Fruit fly (Drosophila melanogaster) whole organism, embryonic: ENCODE measurements around the gene Jupiter.

ENCODE experiments used
- CG10321 ChIP-seq: fragments of 200-800 bp; sonication (Bioruptor generic); IDR thresholded peaks from 2 replicates; pipeline ENCODE4 v1.3.6; 2022; ENCODE audit warnings: missing biosample characterization, missing genetic modification characterization
- CG11247 ChIP-seq: fragments of 200-800 bp; sonication (Bioruptor generic); IDR thresholded peaks from 2 replicates; pipeline ENCODE4 v1.3.6; 2022; ENCODE audit warnings: missing biosample characterization, missing genetic modification characterization
- CG11456 ChIP-seq: fragments of 200-800 bp; sonication (Bioruptor generic); IDR thresholded peaks from 3 replicates; pipeline ENCODE4 v1.3.6; 2022; ENCODE audit warnings: missing biosample characterization, missing genetic modification characterization
- CG13287 ChIP-seq: fragments of 200-800 bp; sonication (Bioruptor generic); IDR thresholded peaks from 2 replicates; pipeline ENCODE4 v1.3.6; 2022; ENCODE audit warnings: missing biosample characterization, missing genetic modification characterization; ENCODE audit not compliant: partially characterized antibody
- CG13624 ChIP-seq: fragments of 200-800 bp; sonication (Bioruptor generic); optimal IDR thresholded peaks from 2 replicates; lab custom pipeline; 2016; ENCODE audit warnings: missing biosample characterization, missing genetic modification characterization
- CG14441 ChIP-seq: fragments of 200-800 bp; sonication (Bioruptor generic); IDR thresholded peaks from 2 replicates; pipeline ENCODE4 v1.3.6; 2022; ENCODE audit warnings: missing biosample characterization, missing genetic modification characterization
- CG14710 ChIP-seq: fragments of 200-800 bp; sonication (Bioruptor generic); optimal IDR thresholded peaks from 3 replicates; lab custom pipeline; 2019; ENCODE audit warnings: missing biosample characterization, mild to moderate bottlenecking, missing genetic modification characterization, moderate library complexity
- CG15011 ChIP-seq: fragments of 200-800 bp; sonication (Bioruptor generic); optimal IDR thresholded peaks from 3 replicates; lab custom pipeline; 2018; ENCODE audit warnings: missing biosample characterization, mild to moderate bottlenecking, missing genetic modification characterization
- CG15073 ChIP-seq: fragments of 200-800 bp; sonication (Bioruptor generic); optimal IDR thresholded peaks from 2 replicates; lab custom pipeline; 2016; ENCODE audit warnings: missing biosample characterization, missing genetic modification characterization
- CG15269 ChIP-seq: fragments of 200-800 bp; sonication (Bioruptor generic); optimal IDR thresholded peaks from 2 replicates; lab custom pipeline; 2018; ENCODE audit warnings: missing biosample characterization, mild to moderate bottlenecking, missing genetic modification characterization, moderate library complexity
- CG16863 ChIP-seq: fragments of 200-800 bp; sonication (Bioruptor generic); optimal IDR thresholded peaks from 3 replicates; lab custom pipeline; 2016; ENCODE audit warnings: missing biosample characterization, missing genetic modification characterization
- CG18011 ChIP-seq: fragments of 200-800 bp; sonication (Bioruptor generic); optimal IDR thresholded peaks from 2 replicates; lab custom pipeline; 2017; ENCODE audit warnings: missing biosample characterization, missing genetic modification characterization, mild to moderate bottlenecking, moderate library complexity, missing genotype
- CG18764 ChIP-seq: fragments of 200-800 bp; sonication (Bioruptor generic); optimal IDR thresholded peaks from 3 replicates; lab custom pipeline; 2016; ENCODE audit warnings: missing biosample characterization, missing genetic modification characterization
- CG2889 ChIP-seq: fragments of 200-800 bp; sonication (Bioruptor generic); IDR thresholded peaks from 3 replicates; pipeline ENCODE4 v1.3.6; 2022; ENCODE audit warnings: missing biosample characterization, missing genetic modification characterization
- CG3847 ChIP-seq: fragments of 200-800 bp; sonication (Bioruptor generic); IDR thresholded peaks from 2 replicates; pipeline ENCODE4 v1.3.6; 2022; ENCODE audit warnings: missing biosample characterization, missing genetic modification characterization
- CG6791 ChIP-seq: fragments of 200-800 bp; sonication (Bioruptor generic); IDR thresholded peaks from 3 replicates; pipeline ENCODE4 v1.3.6; 2022; ENCODE audit warnings: missing biosample characterization, missing genetic modification characterization; ENCODE audit not compliant: partially characterized antibody
- CG7556 ChIP-seq: fragments of 200-800 bp; sonication (Bioruptor generic); optimal IDR thresholded peaks from 2 replicates; lab custom pipeline; 2017; ENCODE audit warnings: missing biosample characterization, mild to moderate bottlenecking, missing genetic modification characterization
- CG7987 ChIP-seq: fragments of 200-800 bp; sonication (Bioruptor generic); optimal IDR thresholded peaks from 2 replicates; lab custom pipeline; 2018; ENCODE audit warnings: missing biosample characterization, mild to moderate bottlenecking, missing genetic modification characterization, moderate library complexity
- CG8290 ChIP-seq, 3 experiments: fragments of 200-800 bp; sonication (Bioruptor generic); optimal IDR thresholded peaks; 2 replicates each; lab custom pipeline; 2016 to 2019; ENCODE audit warnings: missing biosample characterization in 3 of 3, missing genetic modification characterization in 3 of 3, mild to moderate bottlenecking in 2 of 3, moderate library complexity in 1 of 3
- CG8924 ChIP-seq: fragments of 200-800 bp; optimal IDR thresholded peaks from 3 replicates; lab custom pipeline; 2019; ENCODE audit warnings: missing biosample characterization, mild to moderate bottlenecking, missing genetic modification characterization, moderate library complexity
- CG9215 ChIP-seq: fragments of 200-800 bp; sonication (Bioruptor generic); IDR thresholded peaks from 2 replicates; pipeline ENCODE4 v1.3.6; 2022; ENCODE audit warnings: missing biosample characterization, missing genetic modification characterization
- CG9797 ChIP-seq: fragments of 200-800 bp; sonication (Bioruptor generic); optimal IDR thresholded peaks from 3 replicates; lab custom pipeline; 2018; ENCODE audit warnings: missing biosample characterization, mild to moderate bottlenecking, missing genetic modification characterization
- Dll ChIP-seq: fragments of 200-800 bp; sonication (Bioruptor generic); IDR thresholded peaks from 4 replicates; pipeline ENCODE4 v1.3.6; 2022; ENCODE audit warnings: missing biosample characterization, missing genetic modification characterization; ENCODE audit not compliant: partially characterized antibody
- Doc2 ChIP-seq: fragments of 200-800 bp; sonication (Bioruptor generic); IDR thresholded peaks from 2 replicates; pipeline ENCODE4 v1.3.6; 2022; ENCODE audit warnings: missing biosample characterization, missing genetic modification characterization
- ERR ChIP-seq: fragments of 200-800 bp; sonication (Bioruptor generic); optimal IDR thresholded peaks from 2 replicates; lab custom pipeline; 2016; ENCODE audit warnings: missing biosample characterization, missing genetic modification characterization
- Eip74EF ChIP-seq, 2 experiments: fragments of 200-800 bp in 1 of 2; fragments of >200 bp in 1 of 2; sonication (Bioruptor generic) in 1 of 2; optimal IDR thresholded peaks; 2 replicates each; lab custom pipeline; 2017 to 2019; ENCODE audit warnings: missing biosample characterization in 2 of 2, missing genetic modification characterization in 2 of 2, mild to moderate bottlenecking in 1 of 2, moderate library complexity in 1 of 2
- Hmr ChIP-seq: fragments of 200-800 bp; sonication (Bioruptor generic); optimal IDR thresholded peaks from 3 replicates; lab custom pipeline; 2017; ENCODE audit warnings: mild to moderate bottlenecking, missing biosample characterization, missing genetic modification reagents, missing genetic modification characterization
- Lhr ChIP-seq: fragments of 200-800 bp; sonication (Bioruptor generic); optimal IDR thresholded peaks from 3 replicates; lab custom pipeline; 2017; ENCODE audit warnings: mild to moderate bottlenecking, missing biosample characterization, missing genetic modification reagents, missing genetic modification characterization
- NFAT ChIP-seq: fragments of 200-800 bp; sonication (Bioruptor generic); IDR thresholded peaks from 2 replicates; pipeline ENCODE4 v1.3.6; 2022; ENCODE audit warnings: missing biosample characterization, missing genetic modification characterization
- Oli ChIP-seq: fragments of 200-800 bp; sonication (Bioruptor generic); optimal IDR thresholded peaks from 2 replicates; lab custom pipeline; 2018; ENCODE audit warnings: missing biosample characterization, mild to moderate bottlenecking, missing genetic modification characterization, moderate library complexity
- Ravus ChIP-seq: fragments of 200-800 bp; sonication (Bioruptor generic); IDR thresholded peaks from 2 replicates; pipeline ENCODE4 v1.3.6; 2022; ENCODE audit warnings: missing biosample characterization, missing genetic modification characterization
- Sry-δ ChIP-seq: fragments of 200-800 bp; sonication (Bioruptor generic); optimal IDR thresholded peaks from 2 replicates; lab custom pipeline; 2016; ENCODE audit warnings: missing biosample characterization, missing genetic modification characterization
- Trl ChIP-seq, 3 experiments: fragments of >200 bp in 2 of 3; fragments of 200-800 bp in 1 of 3; sonication (Bioruptor generic) in 1 of 3; optimal IDR thresholded peaks; 2 replicates in 1 of 3; 3 replicates in 2 of 3; lab custom pipeline; 2016 to 2017; ENCODE audit warnings: missing biosample characterization in 1 of 3, missing genetic modification characterization in 1 of 3
- Xrp1 ChIP-seq: fragments of 200-800 bp; sonication (Bioruptor generic); IDR thresholded peaks from 2 replicates; pipeline ENCODE4 v1.3.6; 2022; ENCODE audit warnings: missing biosample characterization, missing genetic modification characterization
- al ChIP-seq: fragments of 200-800 bp; sonication (Bioruptor generic); IDR thresholded peaks from 2 replicates; pipeline ENCODE4 v1.3.6; 2022; ENCODE audit warnings: missing biosample characterization, missing genetic modification characterization
- bab2 ChIP-seq: fragments of 200-800 bp; sonication (Bioruptor generic); optimal IDR thresholded peaks from 2 replicates; lab custom pipeline; 2016; ENCODE audit warnings: missing biosample characterization, missing genetic modification characterization
- bsh ChIP-seq, 2 experiments: fragments of 200-800 bp; sonication (Bioruptor generic); optimal IDR thresholded peaks; 2 replicates each; lab custom pipeline; 2017 to 2018; ENCODE audit warnings: mild to moderate bottlenecking in 2 of 2, missing biosample characterization in 2 of 2, missing genetic modification characterization in 2 of 2, moderate library complexity in 1 of 2
- chn ChIP-seq: fragments of 200-800 bp; sonication (Bioruptor generic); optimal IDR thresholded peaks from 2 replicates; lab custom pipeline; 2016; ENCODE audit warnings: missing biosample characterization, missing genetic modification characterization
- cwo ChIP-seq: fragments of 200-800 bp; sonication (Bioruptor generic); optimal IDR thresholded peaks from 3 replicates; lab custom pipeline; 2017; ENCODE audit warnings: missing biosample characterization, missing genetic modification characterization, mild to moderate bottlenecking, moderate library complexity, missing genetic modification reagents
- fd96Cb ChIP-seq: fragments of 200-800 bp; sonication (Bioruptor generic); optimal IDR thresholded peaks from 2 replicates; lab custom pipeline; 2018; ENCODE audit warnings: missing biosample characterization, mild to moderate bottlenecking, missing genetic modification characterization, moderate library complexity
- ken ChIP-seq: fragments of 200-800 bp; sonication (Bioruptor generic); IDR thresholded peaks from 3 replicates; pipeline ENCODE4 v1.3.6; 2022; ENCODE audit warnings: missing biosample characterization, missing genetic modification characterization
- mam ChIP-seq: fragments of 200-800 bp; sonication (Bioruptor generic); optimal IDR thresholded peaks from 3 replicates; lab custom pipeline; 2016; ENCODE audit warnings: missing biosample characterization, missing genetic modification characterization
- nau ChIP-seq: fragments of 200-800 bp; sonication (Bioruptor generic); optimal IDR thresholded peaks from 3 replicates; lab custom pipeline; 2017; ENCODE audit warnings: missing biosample characterization, mild to moderate bottlenecking, missing genetic modification characterization, missing genetic modification reagents
- psq ChIP-seq: fragments of 200-800 bp; sonication (Bioruptor generic); optimal IDR thresholded peaks from 2 replicates; lab custom pipeline; 2017; ENCODE audit warnings: missing biosample characterization, missing genetic modification characterization
- sug ChIP-seq: fragments of 200-800 bp; optimal IDR thresholded peaks from 2 replicates; lab custom pipeline; 2019; ENCODE audit warnings: missing biosample characterization, mild to moderate bottlenecking, missing genetic modification characterization, moderate library complexity
- tna ChIP-seq: fragments of 200-800 bp; sonication (Bioruptor generic); IDR thresholded peaks from 2 replicates; pipeline ENCODE4 v1.3.6; 2022; ENCODE audit warnings: missing biosample characterization, missing genetic modification characterization; ENCODE audit not compliant: partially characterized antibody
- vnd ChIP-seq: fragments of 200-800 bp; sonication (Bioruptor generic); IDR thresholded peaks from 3 replicates; pipeline ENCODE4 v1.3.6; 2022; ENCODE audit warnings: missing biosample characterization, missing genetic modification characterization; ENCODE audit not compliant: partially characterized antibody

The Jupiter gene

dm6 chr3R:11619709-11620409 lies at the start of gene Jupiter, which contains the start of gene CG14710:
Gene Jupiter, minus strand, starts transcription at chr3R:11619906.
Gene CG14710, plus strand, starts transcription at chr3R:11620090.
- peak; percentile 63; the same call in 2 of the 3 replicates for TF ChIP-seq CG2889
- TF ChIP-seq Ravus (GFP tag; lab: Robert Waterston, UW) = no peak
- TF ChIP-seq cwo (GFP tag; lab: Kevin White, UChicago) = no peak
- TF ChIP-seq CG10321 = no peak
- TF ChIP-seq nau (GFP tag; lab: Kevin White, UChicago) = no peak
- TF ChIP-seq vnd = no peak
- TF ChIP-seq CG15269 (tag; lab: Kevin White, UChicago) = peak; percentile 30
- no peak for TF ChIP-seq Doc2 (GFP tag; lab: Robert Waterston, UW)
- TF ChIP-seq Trl (optimal IDR thresholded peaks at IDR 0.05; lab: Kevin White, UChicago) = no peak
- peak; percentile 86 for TF ChIP-seq Trl (GFP tag; optimal IDR thresholded peaks at IDR 0.05; lab: Kevin White, UChicago)
- TF ChIP-seq CG18764 (GFP tag; lab: Kevin White, UChicago) = peak; percentile 75
- TF ChIP-seq Oli (tag; lab: Kevin White, UChicago) = peak; percentile 12
- TF ChIP-seq CG15011 (GFP tag; lab: Kevin White, UChicago) = no peak
- peak; percentile 63 for TF ChIP-seq CG9215 (GFP tag; lab: Robert Waterston, UW)
- TF ChIP-seq CG6791 (GFP tag; lab: Robert Waterston, UW) = 0 out of 3 replicates have a peak, but pooled peaks have one; percentile 40
- peak; percentile 69 for TF ChIP-seq sug (tag; lab: Kevin White, UChicago)
- no peak for TF ChIP-seq psq
- TF ChIP-seq CG9797 (GFP tag; lab: Kevin White, UChicago) = peak; percentile 100
- peak; percentile 78 for TF ChIP-seq ERR (GFP tag; lab: Kevin White, UChicago)
- TF ChIP-seq CG13624 (GFP tag; lab: Kevin White, UChicago) = peak; percentile 89
- TF ChIP-seq Xrp1 (GFP tag; lab: Robert Waterston, UW) = peak; percentile 49; the same call in 1 of the 2 replicates
- peak; percentile 69 for TF ChIP-seq CG8924 (tag; lab: Kevin White, UChicago)
- TF ChIP-seq CG18011 (GFP tag; lab: Kevin White, UChicago) = peak; percentile 6
- peak; percentile 86 for TF ChIP-seq CG3847 (GFP tag; lab: Robert Waterston, UW)
- TF ChIP-seq CG13287 (GFP tag; lab: Robert Waterston, UW) = peak; percentile 57; the same call in 1 of the 2 replicates
- TF ChIP-seq CG7987 = no peak
- peak; percentile 84 for TF ChIP-seq CG11456 (GFP tag; lab: Robert Waterston, UW)
- TF ChIP-seq Sry-δ = peak; percentile 70
- TF ChIP-seq Lhr (GFP tag; lab: Kevin White, UChicago) = peak; percentile 95
- TF ChIP-seq CG16863 = peak; percentile 23
- no peak for TF ChIP-seq Eip74EF (GFP tag; optimal IDR thresholded peaks at IDR 0.05; lab: Kevin White, UChicago)
- peak; percentile 77 for TF ChIP-seq CG11247
- TF ChIP-seq mam (GFP tag; lab: Kevin White, UChicago) = peak; percentile 89
- TF ChIP-seq CG14441 (GFP tag; lab: Robert Waterston, UW) = peak; percentile 66
- peak; percentile 68 for TF ChIP-seq CG8290 (GFP tag; optimal IDR thresholded peaks at IDR 0.05; lab: Kevin White, UChicago)
- peak in 1 of 2 experiments; percentile 70 for TF ChIP-seq CG8290 (tag; optimal IDR thresholded peaks at IDR 0.05; lab: Kevin White, UChicago)
- peak; percentile 21 for TF ChIP-seq CG7556 (GFP tag; lab: Kevin White, UChicago)
- TF ChIP-seq bsh (GFP tag; optimal IDR thresholded peaks at IDR 0.05; lab: Kevin White, UChicago) = peak; percentile 15 to 51
- peak; percentile 86 for TF ChIP-seq Hmr (GFP tag; lab: Kevin White, UChicago)
- peak; percentile 93 for TF ChIP-seq CG14710 (tag; lab: Kevin White, UChicago)
- TF ChIP-seq tna (GFP tag; lab: Robert Waterston, UW) = no peak
- TF ChIP-seq Dll (GFP tag; lab: Robert Waterston, UW) = peak; percentile 40; the same call in 1 of the 4 replicates
- peak; percentile 50; the same call in 1 of the 2 replicates for TF ChIP-seq al
- peak; percentile 86 for TF ChIP-seq ken
- no peak for TF ChIP-seq CG15073 (GFP tag; lab: Kevin White, UChicago)
- peak; percentile 83 for TF ChIP-seq chn (GFP tag; lab: Kevin White, UChicago)
- TF ChIP-seq bab2 (GFP tag; lab: Kevin White, UChicago) = peak; percentile 86
- peak; percentile 14 for TF ChIP-seq fd96Cb (tag; lab: Kevin White, UChicago)
- TF ChIP-seq NFAT (GFP tag; lab: Robert Waterston, UW) = peak; percentile 88
